Fruit fly (Drosophila melanogaster) whole organism, embryonic: ENCODE data around the gene Hexim.
A peak's percentile ranks its signal among the peaks of the same experiment; 100 is the strongest.

Source experiments
- Aef1 ChIP-seq: fragments of 200-800 bp; sonication (Bioruptor generic); IDR thresholded peaks from 3 replicates; pipeline ENCODE4 v1.3.6; 2022; ENCODE audit warnings: missing biosample characterization, missing genetic modification characterization
- CG10267 ChIP-seq: fragments of 200-800 bp; sonication (Bioruptor generic); optimal IDR thresholded peaks from 2 replicates; lab custom pipeline; 2018; ENCODE audit warnings: missing biosample characterization, mild to moderate bottlenecking, missing genetic modification characterization, moderate library complexity
- CG12236 ChIP-seq: fragments of 200-800 bp; sonication (Bioruptor generic); optimal IDR thresholded peaks from 2 replicates; lab custom pipeline; 2016; ENCODE audit warnings: missing biosample characterization, missing genetic modification characterization
- CG12299 ChIP-seq: fragments of 200-800 bp; sonication (Bioruptor generic); optimal IDR thresholded peaks from 2 replicates; lab custom pipeline; 2018; ENCODE audit warnings: missing biosample characterization, mild to moderate bottlenecking, missing genetic modification characterization
- CG14710 ChIP-seq: fragments of 200-800 bp; sonication (Bioruptor generic); optimal IDR thresholded peaks from 3 replicates; lab custom pipeline; 2019; ENCODE audit warnings: missing biosample characterization, mild to moderate bottlenecking, missing genetic modification characterization, moderate library complexity
- CG16815 ChIP-seq: fragments of 200-800 bp; sonication (Bioruptor generic); optimal IDR thresholded peaks from 3 replicates; lab custom pipeline; 2017; ENCODE audit warnings: missing biosample characterization, mild to moderate bottlenecking, missing genetic modification characterization
- CG17361 ChIP-seq: fragments of 200-800 bp; sonication (Bioruptor generic); IDR thresholded peaks from 3 replicates; pipeline ENCODE4 v1.3.6; 2022; ENCODE audit warnings: missing biosample characterization, missing genetic modification characterization
- CG17912 ChIP-seq: fragments of 200-800 bp; sonication (Bioruptor generic); optimal IDR thresholded peaks from 2 replicates; lab custom pipeline; 2018; ENCODE audit warnings: missing biosample characterization, mild to moderate bottlenecking, missing genetic modification characterization
- CG18764 ChIP-seq: fragments of 200-800 bp; sonication (Bioruptor generic); optimal IDR thresholded peaks from 3 replicates; lab custom pipeline; 2016; ENCODE audit warnings: missing biosample characterization, missing genetic modification characterization
- CG32767 ChIP-seq: fragments of 200-800 bp; sonication (Bioruptor generic); IDR thresholded peaks from 2 replicates; pipeline ENCODE4 v1.3.6; 2022; ENCODE audit warnings: missing biosample characterization, missing genetic modification characterization
- CG4424 ChIP-seq: fragments of 200-800 bp; sonication (Bioruptor generic); optimal IDR thresholded peaks from 3 replicates; lab custom pipeline; 2016; ENCODE audit warnings: missing biosample characterization, missing genetic modification characterization
- CG5953 ChIP-seq: fragments of 200-800 bp; sonication (Bioruptor generic); IDR thresholded peaks from 2 replicates; pipeline ENCODE4 v1.3.6; 2022; ENCODE audit warnings: missing biosample characterization, missing genetic modification characterization
- CG6791 ChIP-seq: fragments of 200-800 bp; sonication (Bioruptor generic); IDR thresholded peaks from 3 replicates; pipeline ENCODE4 v1.3.6; 2022; ENCODE audit warnings: missing biosample characterization, missing genetic modification characterization; ENCODE audit not compliant: partially characterized antibody
- CG7786 ChIP-seq: fragments of 200-800 bp; sonication (Bioruptor generic); optimal IDR thresholded peaks from 2 replicates; lab custom pipeline; 2016; ENCODE audit warnings: missing biosample characterization, missing genetic modification characterization
- CG7963 ChIP-seq: fragments of 200-800 bp; sonication (Bioruptor generic); IDR thresholded peaks from 3 replicates; pipeline ENCODE4 v1.3.6; 2022; ENCODE audit warnings: missing biosample characterization, missing genetic modification characterization; ENCODE audit not compliant: partially characterized antibody
- CG8478 ChIP-seq: fragments of >200 bp; optimal IDR thresholded peaks from 2 replicates; lab custom pipeline; 2018
- CG9437 ChIP-seq: fragments of 200-800 bp; sonication (Bioruptor generic); optimal IDR thresholded peaks from 2 replicates; lab custom pipeline; 2018; ENCODE audit warnings: missing biosample characterization, mild to moderate bottlenecking, missing genetic modification characterization
- D19A ChIP-seq: fragments of 200-800 bp; optimal IDR thresholded peaks from 3 replicates; lab custom pipeline; 2019; ENCODE audit warnings: missing biosample characterization, mild to moderate bottlenecking, missing genetic modification characterization, moderate library complexity
- Dll ChIP-seq: fragments of 200-800 bp; sonication (Bioruptor generic); IDR thresholded peaks from 4 replicates; pipeline ENCODE4 v1.3.6; 2022; ENCODE audit warnings: missing biosample characterization, missing genetic modification characterization; ENCODE audit not compliant: partially characterized antibody
- H15 ChIP-seq: fragments of 200-800 bp; sonication (Bioruptor generic); IDR thresholded peaks from 3 replicates; pipeline ENCODE4 v1.3.6; 2022; ENCODE audit warnings: missing biosample characterization, missing genetic modification characterization
- HLHmδ ChIP-seq: fragments of 200-800 bp; sonication (Bioruptor generic); optimal IDR thresholded peaks from 2 replicates; lab custom pipeline; 2018; ENCODE audit warnings: missing biosample characterization, mild to moderate bottlenecking, missing genetic modification characterization, moderate library complexity
- HmgZ ChIP-seq: fragments of 200-800 bp; sonication (Bioruptor generic); optimal IDR thresholded peaks from 2 replicates; lab custom pipeline; 2018; ENCODE audit warnings: missing biosample characterization, mild to moderate bottlenecking, missing genetic modification characterization
- Hsf ChIP-seq: fragments of 200-800 bp; sonication (Bioruptor generic); optimal IDR thresholded peaks from 3 replicates; lab custom pipeline; 2016; ENCODE audit warnings: missing biosample characterization, missing genetic modification characterization
- Jarid2 ChIP-seq: fragments of 200-800 bp; sonication (Bioruptor generic); optimal IDR thresholded peaks from 3 replicates; lab custom pipeline; 2017; ENCODE audit warnings: mild to moderate bottlenecking, missing biosample characterization, missing genetic modification reagents, missing genetic modification characterization
- Max ChIP-seq: fragments of 200-800 bp; sonication (Bioruptor generic); optimal IDR thresholded peaks from 2 replicates; lab custom pipeline; 2016; ENCODE audit warnings: missing biosample characterization, mild to moderate bottlenecking, missing genetic modification characterization
- NC2β ChIP-seq: fragments of 200-800 bp; sonication (Bioruptor generic); optimal IDR thresholded peaks from 2 replicates; lab custom pipeline; 2016; ENCODE audit warnings: missing biosample characterization, missing genetic modification characterization
- NK7.1 ChIP-seq: fragments of 200-800 bp; sonication (Bioruptor generic); optimal IDR thresholded peaks from 3 replicates; lab custom pipeline; 2016; ENCODE audit warnings: missing biosample characterization, missing genetic modification characterization
- Oaz ChIP-seq: fragments of 200-800 bp; sonication (Bioruptor generic); IDR thresholded peaks from 2 replicates; pipeline ENCODE4 v1.3.6; 2022; ENCODE audit warnings: missing biosample characterization, missing genetic modification characterization
- Xbp1 ChIP-seq: fragments of 200-800 bp; sonication (Bioruptor generic); optimal IDR thresholded peaks from 3 replicates; lab custom pipeline; 2016; ENCODE audit warnings: missing biosample characterization, mild to moderate bottlenecking, missing genetic modification characterization
- bsh ChIP-seq, 2 experiments: fragments of 200-800 bp; sonication (Bioruptor generic); optimal IDR thresholded peaks; 2 replicates each; lab custom pipeline; 2017 to 2018; ENCODE audit warnings: mild to moderate bottlenecking in 2 of 2, missing biosample characterization in 2 of 2, missing genetic modification characterization in 2 of 2, moderate library complexity in 1 of 2
- cg ChIP-seq: fragments of 200-800 bp; sonication (Bioruptor generic); optimal IDR thresholded peaks from 3 replicates; lab custom pipeline; 2019; ENCODE audit warnings: missing biosample characterization, mild to moderate bottlenecking, missing genetic modification characterization, moderate library complexity
- ci ChIP-seq: fragments of 200-800 bp; sonication (Bioruptor generic); IDR thresholded peaks from 3 replicates; pipeline ENCODE4 v1.3.6; 2022; ENCODE audit warnings: missing biosample characterization, missing genetic modification characterization
- gem ChIP-seq: fragments of 200-800 bp; sonication (Bioruptor generic); optimal IDR thresholded peaks from 2 replicates; lab custom pipeline; 2019; ENCODE audit warnings: missing biosample characterization, mild to moderate bottlenecking, missing genetic modification characterization, moderate library complexity
- gfzf ChIP-seq: fragments of 200-800 bp; sonication (Bioruptor generic); optimal IDR thresholded peaks from 2 replicates; lab custom pipeline; 2016; ENCODE audit warnings: missing biosample characterization, mild to moderate bottlenecking, missing genetic modification characterization, moderate library complexity
- grau ChIP-seq: fragments of 200-800 bp; optimal IDR thresholded peaks from 3 replicates; lab custom pipeline; 2019; ENCODE audit warnings: missing biosample characterization, mild to moderate bottlenecking, missing genetic modification characterization, moderate library complexity
- grn ChIP-seq: fragments of 200-800 bp; sonication (Bioruptor generic); optimal IDR thresholded peaks from 3 replicates; lab custom pipeline; 2017; ENCODE audit warnings: missing biosample characterization, missing genetic modification characterization
- her ChIP-seq: fragments of 200-800 bp; sonication (Bioruptor generic); optimal IDR thresholded peaks from 2 replicates; lab custom pipeline; 2016; ENCODE audit warnings: missing biosample characterization, missing genetic modification characterization
- kay ChIP-seq: fragments of 200-800 bp; sonication (Bioruptor generic); optimal IDR thresholded peaks from 2 replicates; lab custom pipeline; 2016; ENCODE audit warnings: missing biosample characterization, missing genetic modification characterization
- pfk ChIP-seq: fragments of 200-800 bp; sonication (Bioruptor generic); optimal IDR thresholded peaks from 2 replicates; lab custom pipeline; 2018; ENCODE audit warnings: missing biosample characterization, mild to moderate bottlenecking, missing genetic modification characterization, moderate library complexity
- pros ChIP-seq: fragments of 200-800 bp; sonication (Bioruptor generic); optimal IDR thresholded peaks from 3 replicates; lab custom pipeline; 2019; ENCODE audit warnings: missing biosample characterization, mild to moderate bottlenecking, missing genetic modification characterization, moderate library complexity
- row ChIP-seq: fragments of 200-800 bp; sonication (Bioruptor generic); IDR thresholded peaks from 3 replicates; pipeline ENCODE4 v1.3.6; 2022; ENCODE audit warnings: missing biosample characterization, missing genetic modification characterization
- sc ChIP-seq, 3 experiments: fragments of >200 bp in 2 of 3; fragments of 200-800 bp in 1 of 3; sonication (Bioruptor generic) in 1 of 3; optimal IDR thresholded peaks; 2 replicates in 2 of 3; 3 replicates in 1 of 3; lab custom pipeline; 2017; ENCODE audit warnings: mild to moderate bottlenecking in 1 of 3, missing biosample characterization in 1 of 3, missing genetic modification characterization in 1 of 3, missing genetic modification reagents in 1 of 3
- slbo ChIP-seq: fragments of 200-800 bp; sonication (Bioruptor generic); IDR thresholded peaks from 2 replicates; pipeline ENCODE4 v1.3.6; 2022; ENCODE audit warnings: missing biosample characterization, missing genetic modification characterization
- sna ChIP-seq: fragments of 200-800 bp; sonication (Bioruptor generic); IDR thresholded peaks from 2 replicates; pipeline ENCODE4 v1.3.6; 2022; ENCODE audit warnings: missing biosample characterization, missing genetic modification characterization; ENCODE audit not compliant: partially characterized antibody
- sob ChIP-seq: fragments of 200-800 bp; sonication (Bioruptor generic); IDR thresholded peaks from 2 replicates; pipeline ENCODE4 v1.3.6; 2022; ENCODE audit warnings: missing biosample characterization, missing genetic modification characterization
- tna ChIP-seq: fragments of 200-800 bp; sonication (Bioruptor generic); IDR thresholded peaks from 2 replicates; pipeline ENCODE4 v1.3.6; 2022; ENCODE audit warnings: missing biosample characterization, missing genetic modification characterization; ENCODE audit not compliant: partially characterized antibody
- vvl ChIP-seq: fragments of 200-800 bp; sonication (Bioruptor generic); IDR thresholded peaks from 2 replicates; pipeline ENCODE4 v1.3.6; 2022; ENCODE audit warnings: missing biosample characterization, missing genetic modification characterization

Hexim gene

dm6 chr3R:14625215-14626156 lies 33.8 kb upstream of the Hexim start, which contains the start of the genes put and His4r (continued):
- TF ChIP-seq her (GFP tag; lab: Kevin White, UChicago): peak; percentile 16
- peak; percentile 56 for TF ChIP-seq NC2β (GFP tag; lab: Kevin White, UChicago)
- peak; percentile 95 for TF ChIP-seq gfzf (GFP tag; lab: Kevin White, UChicago)
- peak; percentile 7 for TF ChIP-seq D19A (tag; lab: Kevin White, UChicago)
- TF ChIP-seq CG14710 (tag; lab: Kevin White, UChicago): peak; percentile 52
- TF ChIP-seq CG12236 (GFP tag; lab: Kevin White, UChicago): no peak
- TF ChIP-seq tna (GFP tag; lab: Robert Waterston, UW): peak; percentile 62
- TF ChIP-seq CG17912 (GFP tag; lab: Kevin White, UChicago): peak; percentile 40
- TF ChIP-seq sob (GFP tag; lab: Robert Waterston, UW): peak; percentile 56
- TF ChIP-seq Hsf (GFP tag; lab: Kevin White, UChicago): peak; percentile 6
- peak; percentile 78 for TF ChIP-seq grn (GFP tag; lab: Kevin White, UChicago)
- no peak for TF ChIP-seq Oaz
- TF ChIP-seq grau: peak; percentile 14
- TF ChIP-seq Jarid2: peak; percentile 57
- TF ChIP-seq CG17361: peak; percentile 37; the same call in 1 of the 3 replicates
- peak; percentile 36 for TF ChIP-seq CG12299 (tag; lab: Kevin White, UChicago)
- TF ChIP-seq CG16815 (GFP tag; lab: Kevin White, UChicago): no peak
- no peak for TF ChIP-seq CG32767
- no peak for TF ChIP-seq HLHmδ (GFP tag; lab: Kevin White, UChicago)
- no peak for TF ChIP-seq NK7.1 (GFP tag; lab: Kevin White, UChicago)
- TF ChIP-seq bsh (GFP tag; optimal IDR thresholded peaks at IDR 0.05; lab: Kevin White, UChicago): peak in 1 of 2 experiments; percentile 11
- peak; percentile 11 for TF ChIP-seq CG4424 (GFP tag; lab: Kevin White, UChicago)
- peak; percentile 46; the same call in 1 of the 3 replicates for TF ChIP-seq ci (GFP tag; lab: Robert Waterston, UW)
- peak; percentile 50 for TF ChIP-seq vvl (GFP tag; lab: Robert Waterston, UW)
- peak; percentile 42; the same call in 1 of the 4 replicates for TF ChIP-seq Dll (GFP tag; lab: Robert Waterston, UW)
- no peak for TF ChIP-seq CG5953
- TF ChIP-seq CG10267: peak; percentile 58
- peak; percentile 36 for TF ChIP-seq CG9437
- TF ChIP-seq pfk (GFP tag; lab: Kevin White, UChicago): no peak
- peak; percentile 52 for TF ChIP-seq HmgZ (tag; lab: Kevin White, UChicago)
- peak; percentile 4 for TF ChIP-seq CG18764 (GFP tag; lab: Kevin White, UChicago)
- TF ChIP-seq Aef1 (GFP tag; lab: Robert Waterston, UW): no peak
- peak; percentile 21; the same call in 2 of the 3 replicates for TF ChIP-seq row (GFP tag; lab: Robert Waterston, UW)
- TF ChIP-seq sc (optimal IDR thresholded peaks at IDR 0.05; lab: Kevin White, UChicago): no peak
- no peak for TF ChIP-seq sc (GFP tag; optimal IDR thresholded peaks at IDR 0.05; lab: Kevin White, UChicago)
- peak; percentile 21 for TF ChIP-seq Xbp1 (GFP tag; lab: Kevin White, UChicago)
- peak; percentile 13 for TF ChIP-seq pros (GFP tag; lab: Kevin White, UChicago)
- TF ChIP-seq CG7786 (GFP tag; lab: Kevin White, UChicago): peak; percentile 18
- TF ChIP-seq CG8478 (lab: Kevin White, UChicago): peak; percentile 81
- TF ChIP-seq slbo: peak; percentile 35; the same call in 1 of the 2 replicates
- no peak for TF ChIP-seq gem (tag; lab: Kevin White, UChicago)
- peak; percentile 58; the same call in 2 of the 3 replicates for TF ChIP-seq CG7963 (GFP tag; lab: Robert Waterston, UW)
- peak; percentile 39 for TF ChIP-seq Max (GFP tag; lab: Kevin White, UChicago)
- no peak for TF ChIP-seq H15 (GFP tag; lab: Robert Waterston, UW)
- TF ChIP-seq CG6791 (GFP tag; lab: Robert Waterston, UW): peak; percentile 73; the same call in 2 of the 3 replicates
- no peak for TF ChIP-seq kay (GFP tag; lab: Kevin White, UChicago)
- peak; percentile 84 for TF ChIP-seq cg
- peak; percentile 48; the same call in 1 of the 2 replicates for TF ChIP-seq sna (GFP tag; lab: Robert Waterston, UW)
